Worm (Caenorhabditis elegans): ENCODE measurements around the gene K08C7.1.

The K08C7.1 gene

ce11 chrIV:10706090-10706489, 49.5 kb downstream of the K08C7.1 start, which contains the start of gene R102.6:
Gene R102.6 (minus strand): TSS chrIV:10706190.
- TF ChIP-seq F23B12.7 (tag; optimal IDR thresholded peaks at IDR 0.05; ENCODE audit: insufficient read depth) (no peak), bed-2 (GFP tag; IDR thresholded peaks at IDR 0.05) (no peak), unc-130 (GFP tag; optimal IDR thresholded peaks at IDR 0.05) (no peak)
